Worm (Caenorhabditis elegans) whole organism, early embryonic: ENCODE results near the gene K12H4.5.

ENCODE experiments used
- B0310.2 ChIP-seq: sonication (generic microtip); optimal IDR thresholded peaks from 2 replicates; lab custom pipeline; 2016; ENCODE audit warnings: mild to moderate bottlenecking, missing genetic modification characterization, missing compliant biosample characterization
- ama-1 ChIP-seq: fragments of 150-350 bp; optimal IDR thresholded peaks from 2 replicates; lab custom pipeline; 2014
- ceh-13 ChIP-seq: fragments of 200-800 bp; sonication (Bioruptor generic); optimal IDR thresholded peaks from 2 replicates; lab custom pipeline; 2018; ENCODE audit warnings: mild to moderate bottlenecking, missing genetic modification characterization, missing compliant biosample characterization
- flt-1 ChIP-seq: fragments of 200-800 bp; sonication (Bioruptor generic); IDR thresholded peaks from 2 replicates; pipeline ENCODE4 v1.3.6; 2022; ENCODE audit warnings: missing genetic modification characterization, missing compliant biosample characterization
- scrt-1 ChIP-seq: fragments of 200-800 bp; sonication (Bioruptor generic); IDR thresholded peaks from 2 replicates; pipeline ENCODE4 v1.3.6; 2022; ENCODE audit warnings: missing genetic modification characterization, missing compliant biosample characterization
- tbx-37 ChIP-seq: fragments of 200-800 bp; sonication (Bioruptor generic); conservative IDR thresholded peaks from 2 replicates; pipeline ENCODE4 v1.3.6; 2022; ENCODE audit warnings: missing genetic modification reagents, missing genetic modification characterization, missing compliant biosample characterization

DNA sequence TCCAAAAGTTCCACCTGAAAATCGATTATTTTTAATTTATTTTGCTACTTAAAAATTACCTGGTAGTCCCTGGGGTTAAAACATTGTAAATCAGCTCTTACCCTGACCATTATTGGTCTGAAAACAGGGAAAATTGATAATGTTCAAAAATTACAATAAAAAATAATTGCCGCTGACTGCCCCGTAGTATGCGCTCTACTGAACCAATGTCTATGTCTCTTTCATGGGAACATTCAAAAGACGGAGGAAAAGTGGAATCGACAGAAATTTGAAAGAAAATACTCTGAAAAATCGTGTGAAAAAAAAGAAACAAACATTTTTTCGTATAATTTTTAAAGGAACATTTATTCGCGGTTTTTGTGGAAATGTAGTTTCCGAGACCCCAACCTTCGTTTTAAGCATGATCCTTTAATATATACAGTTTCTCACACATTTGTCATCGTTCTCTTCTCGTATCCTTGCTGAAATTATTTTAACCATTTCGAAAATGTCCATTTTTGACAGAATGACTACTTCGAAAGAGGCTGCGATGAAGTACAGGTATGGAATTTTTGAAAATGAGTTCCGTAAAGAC lies 36.0 kb downstream of the K12H4.5 start, which contains the start of the genes dcr-1 and apc-2:
- TF ChIP-seq ama-1 (lab: Kevin White, UChicago) (no peak), scrt-1 (GFP tag; lab: Robert Waterston, UW) (no peak), flt-1 (no peak), ceh-13 (GFP tag; lab: Kevin White, UChicago) (no peak), B0310.2 (tag; lab: Kevin White, UChicago) (no peak), tbx-37 (no peak)
